Fruit fly (Drosophila melanogaster) whole organism, embryonic: ENCODE data around the gene Cyp9f2.

Experiments used
- B-H2 ChIP-seq: fragments of 200-800 bp; sonication (Bioruptor generic); optimal IDR thresholded peaks from 2 replicates; lab custom pipeline; 2018; ENCODE audit warnings: missing biosample characterization, mild to moderate bottlenecking, missing genetic modification characterization
- Bgb ChIP-seq: fragments of 200-800 bp; sonication (Bioruptor generic); IDR thresholded peaks from 2 replicates; pipeline ENCODE4 v1.3.6; 2022; ENCODE audit warnings: missing biosample characterization, missing genetic modification characterization; ENCODE audit not compliant: partially characterized antibody
- CG10209 ChIP-seq: fragments of 200-800 bp; sonication (Bioruptor generic); optimal IDR thresholded peaks from 3 replicates; lab custom pipeline; 2017; ENCODE audit warnings: missing biosample characterization, mild to moderate bottlenecking, missing genetic modification characterization, missing genetic modification reagents
- CG10274 ChIP-seq: fragments of 200-800 bp; sonication (Bioruptor generic); optimal IDR thresholded peaks from 3 replicates; lab custom pipeline; 2017; ENCODE audit warnings: missing biosample characterization, mild to moderate bottlenecking, missing genetic modification characterization
- CG12942 ChIP-seq: fragments of 200-800 bp; sonication (Bioruptor generic); optimal IDR thresholded peaks from 3 replicates; lab custom pipeline; 2016; ENCODE audit warnings: missing biosample characterization, missing genetic modification characterization
- CG13624 ChIP-seq: fragments of 200-800 bp; sonication (Bioruptor generic); optimal IDR thresholded peaks from 2 replicates; lab custom pipeline; 2016; ENCODE audit warnings: missing biosample characterization, missing genetic modification characterization
- CG13775 ChIP-seq: fragments of 200-800 bp; sonication (Bioruptor generic); optimal IDR thresholded peaks from 3 replicates; lab custom pipeline; 2017; ENCODE audit warnings: missing biosample characterization, mild to moderate bottlenecking, missing genetic modification characterization
- CG13894 ChIP-seq: fragments of 200-800 bp; sonication (Bioruptor generic); optimal IDR thresholded peaks from 3 replicates; lab custom pipeline; 2018; ENCODE audit warnings: missing biosample characterization, mild to moderate bottlenecking, missing genetic modification characterization, moderate library complexity
- CG1603 ChIP-seq: fragments of 200-800 bp; sonication (Bioruptor generic); optimal IDR thresholded peaks from 2 replicates; lab custom pipeline; 2019; ENCODE audit warnings: missing biosample characterization, mild to moderate bottlenecking, missing genetic modification characterization, moderate library complexity
- CG17186 ChIP-seq: fragments of 200-800 bp; sonication (Bioruptor generic); optimal IDR thresholded peaks from 3 replicates; lab custom pipeline; 2017; ENCODE audit warnings: missing biosample characterization, missing genetic modification reagents, missing genetic modification characterization
- CG18599 ChIP-seq: fragments of 200-800 bp; sonication (Bioruptor generic); optimal IDR thresholded peaks from 3 replicates; lab custom pipeline; 2017; ENCODE audit warnings: missing biosample characterization, missing genetic modification characterization, mild to moderate bottlenecking, moderate library complexity, missing genetic modification reagents
- CG31365 ChIP-seq: fragments of 200-800 bp; sonication (Bioruptor generic); optimal IDR thresholded peaks from 2 replicates; lab custom pipeline; 2018; ENCODE audit warnings: missing biosample characterization, mild to moderate bottlenecking, missing genetic modification characterization
- CG31441 ChIP-seq: fragments of 200-800 bp; sonication (Bioruptor generic); IDR thresholded peaks from 2 replicates; pipeline ENCODE4 v1.3.6; 2022; ENCODE audit warnings: missing biosample characterization, missing genetic modification characterization
- CG33213 ChIP-seq: fragments of 200-800 bp; sonication (Bioruptor generic); optimal IDR thresholded peaks from 3 replicates; lab custom pipeline; 2016; ENCODE audit warnings: missing biosample characterization, missing genetic modification characterization
- CG34376 ChIP-seq: fragments of 200-800 bp; sonication (Bioruptor generic); optimal IDR thresholded peaks from 2 replicates; lab custom pipeline; 2018; ENCODE audit warnings: missing biosample characterization, mild to moderate bottlenecking, missing genetic modification characterization
- CG4854 ChIP-seq: fragments of 200-800 bp; sonication (Bioruptor generic); optimal IDR thresholded peaks from 2 replicates; lab custom pipeline; 2016; ENCODE audit warnings: missing biosample characterization, missing genetic modification characterization, inconsistent platforms
- CG7745 ChIP-seq: fragments of 200-800 bp; sonication (Bioruptor generic); optimal IDR thresholded peaks from 2 replicates; lab custom pipeline; 2018; ENCODE audit warnings: missing biosample characterization, mild to moderate bottlenecking, missing genetic modification characterization, moderate library complexity
- CG7987 ChIP-seq: fragments of 200-800 bp; sonication (Bioruptor generic); optimal IDR thresholded peaks from 2 replicates; lab custom pipeline; 2018; ENCODE audit warnings: missing biosample characterization, mild to moderate bottlenecking, missing genetic modification characterization, moderate library complexity
- CG8478 ChIP-seq: fragments of >200 bp; optimal IDR thresholded peaks from 2 replicates; lab custom pipeline; 2018
- Ets65A ChIP-seq: fragments of 200-800 bp; sonication (Bioruptor generic); peaks from one replicate; lab custom pipeline; 2016; ENCODE audit warnings: missing biosample characterization, missing genetic modification characterization
- Hr78 ChIP-seq, 2 experiments: fragments of 200-800 bp in 1 of 2; fragments of >200 bp in 1 of 2; sonication (Bioruptor generic) in 1 of 2; optimal IDR thresholded peaks; 2 replicates each; lab custom pipeline; 2017 to 2019; ENCODE audit warnings: missing biosample characterization in 2 of 2, missing genetic modification characterization in 2 of 2, mild to moderate bottlenecking in 1 of 2, moderate library complexity in 1 of 2
- Nf-YA ChIP-seq: fragments of 200-800 bp; sonication (Bioruptor generic); IDR thresholded peaks from 2 replicates; pipeline ENCODE4 v1.3.6; 2022; ENCODE audit warnings: missing biosample characterization, missing genetic modification characterization
- NfI ChIP-seq: fragments of 200-800 bp; sonication (Bioruptor generic); optimal IDR thresholded peaks from 3 replicates; lab custom pipeline; 2018; ENCODE audit warnings: missing biosample characterization, mild to moderate bottlenecking, missing genetic modification characterization, moderate library complexity
- ara ChIP-seq: fragments of 200-800 bp; sonication (Bioruptor generic); IDR thresholded peaks from 2 replicates; pipeline ENCODE4 v1.3.6; 2022; ENCODE audit warnings: missing biosample characterization, missing genetic modification characterization
- bbx ChIP-seq: fragments of 200-800 bp; sonication (Bioruptor generic); IDR thresholded peaks from 2 replicates; pipeline ENCODE4 v1.3.6; 2022; ENCODE audit warnings: missing biosample characterization, missing genetic modification characterization; ENCODE audit not compliant: partially characterized antibody
- chinmo ChIP-seq: fragments of 200-800 bp; sonication (Bioruptor generic); IDR thresholded peaks from 4 replicates; pipeline ENCODE4 v1.3.6; 2022; ENCODE audit warnings: missing biosample characterization, missing genetic modification characterization; ENCODE audit not compliant: partially characterized antibody
- exex ChIP-seq: fragments of 200-800 bp; sonication (Bioruptor generic); optimal IDR thresholded peaks from 4 replicates; lab custom pipeline; 2018; ENCODE audit warnings: missing biosample characterization, mild to moderate bottlenecking, missing genetic modification characterization, moderate library complexity
- fd3F ChIP-seq: fragments of 200-800 bp; sonication (Bioruptor generic); optimal IDR thresholded peaks from 2 replicates; lab custom pipeline; 2018; ENCODE audit warnings: missing biosample characterization, mild to moderate bottlenecking, missing genetic modification characterization, moderate library complexity
- fd96Cb ChIP-seq: fragments of 200-800 bp; sonication (Bioruptor generic); optimal IDR thresholded peaks from 2 replicates; lab custom pipeline; 2018; ENCODE audit warnings: missing biosample characterization, mild to moderate bottlenecking, missing genetic modification characterization, moderate library complexity
- fru ChIP-seq: fragments of >200 bp; optimal IDR thresholded peaks from 2 replicates; lab custom pipeline; 2017
- ftz-f1 ChIP-seq: fragments of 200-800 bp; sonication (Bioruptor generic); optimal IDR thresholded peaks from 2 replicates; lab custom pipeline; 2016; ENCODE audit warnings: missing biosample characterization, missing genetic modification characterization
- grn ChIP-seq: fragments of 200-800 bp; sonication (Bioruptor generic); optimal IDR thresholded peaks from 3 replicates; lab custom pipeline; 2017; ENCODE audit warnings: missing biosample characterization, missing genetic modification characterization
- lbe ChIP-seq: fragments of 200-800 bp; sonication (Bioruptor generic); optimal IDR thresholded peaks from 2 replicates; lab custom pipeline; 2016; ENCODE audit warnings: missing biosample characterization, mild to moderate bottlenecking, missing genetic modification characterization
- mirr ChIP-seq: fragments of 200-800 bp; sonication (Bioruptor generic); optimal IDR thresholded peaks from 3 replicates; lab custom pipeline; 2018; ENCODE audit warnings: missing biosample characterization, mild to moderate bottlenecking, missing genetic modification characterization
- onecut ChIP-seq: fragments of 200-800 bp; sonication (Bioruptor generic); IDR thresholded peaks from 2 replicates; pipeline ENCODE4 v1.3.6; 2022; ENCODE audit warnings: missing biosample characterization, missing genetic modification characterization
- pum ChIP-seq: fragments of 200-800 bp; sonication (Bioruptor generic); optimal IDR thresholded peaks from 2 replicates; lab custom pipeline; 2016; ENCODE audit warnings: missing biosample characterization, missing genetic modification characterization
- seq ChIP-seq: fragments of 200-800 bp; sonication (Bioruptor generic); IDR thresholded peaks from 2 replicates; pipeline ENCODE4 v1.3.6; 2022; ENCODE audit warnings: missing biosample characterization, missing genetic modification characterization
- sim ChIP-seq: fragments of 200-800 bp; sonication (Bioruptor generic); IDR thresholded peaks from 2 replicates; pipeline ENCODE4 v1.3.6; 2022; ENCODE audit warnings: missing biosample characterization, missing genetic modification characterization
- sr ChIP-seq: fragments of 200-800 bp; sonication (Bioruptor generic); IDR thresholded peaks from 3 replicates; pipeline ENCODE4 v1.3.6; 2022; ENCODE audit warnings: missing biosample characterization, missing genetic modification characterization
- sug ChIP-seq: fragments of 200-800 bp; optimal IDR thresholded peaks from 2 replicates; lab custom pipeline; 2019; ENCODE audit warnings: missing biosample characterization, mild to moderate bottlenecking, missing genetic modification characterization, moderate library complexity
- tna ChIP-seq: fragments of 200-800 bp; sonication (Bioruptor generic); IDR thresholded peaks from 2 replicates; pipeline ENCODE4 v1.3.6; 2022; ENCODE audit warnings: missing biosample characterization, missing genetic modification characterization; ENCODE audit not compliant: partially characterized antibody
- toy ChIP-seq: fragments of 200-800 bp; sonication (Bioruptor generic); IDR thresholded peaks from 2 replicates; pipeline ENCODE4 v1.3.6; 2022; ENCODE audit warnings: missing biosample characterization, missing genetic modification characterization
- unc-4 ChIP-seq: fragments of 200-800 bp; sonication (Bioruptor generic); IDR thresholded peaks from 2 replicates; pipeline ENCODE4 v1.3.6; 2022; ENCODE audit warnings: missing biosample characterization, missing genetic modification characterization; ENCODE audit not compliant: partially characterized antibody
- zfh1 ChIP-seq: fragments of 200-800 bp; sonication (Bioruptor generic); IDR thresholded peaks from 3 replicates; pipeline ENCODE4 v1.3.6; 2022; ENCODE audit warnings: missing biosample characterization, missing genetic modification characterization

The Cyp9f2 gene

DNA sequence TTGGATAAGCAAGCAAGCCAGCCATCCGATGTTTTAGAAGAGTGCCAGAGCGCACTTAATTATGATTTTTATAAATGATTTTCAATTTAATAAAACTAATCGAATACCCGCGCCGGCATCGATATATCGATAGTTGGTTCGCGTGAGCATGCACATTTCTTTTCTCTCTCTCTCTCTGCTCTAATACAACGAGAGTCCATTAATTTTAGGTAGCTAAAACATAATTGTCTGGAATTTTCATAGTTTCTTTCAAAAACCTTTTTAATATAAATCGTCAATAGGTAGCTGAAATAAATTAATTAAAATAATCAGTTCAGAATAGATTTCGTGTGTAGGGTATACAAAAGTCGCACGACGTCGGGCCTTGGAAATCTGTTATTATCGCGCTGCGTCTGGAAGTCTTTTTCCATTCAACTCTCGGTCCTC, 43.1 kb upstream of the Cyp9f2 start, which contains the start of gene CG18549 (continued):
- TF ChIP-seq seq (GFP tag; lab: Robert Waterston, UW) (peak; percentile 100), CG8478 (no peak), CG31441 (GFP tag; lab: Robert Waterston, UW) (peak; percentile 99), CG10209 (peak; percentile 100), CG10274 (GFP tag; lab: Kevin White, UChicago) (peak; percentile 98), CG33213 (GFP tag; lab: Kevin White, UChicago) (peak; percentile 99), ara (GFP tag; lab: Robert Waterston, UW) (peak; percentile 100), pum (GFP tag; lab: Kevin White, UChicago) (peak; percentile 99), mirr (peak; percentile 99), CG17186 (peak; percentile 96), lbe (GFP tag; lab: Kevin White, UChicago) (peak; percentile 99), fru (lab: Kevin White, UChicago) (no peak)
- TF ChIP-seq, all 482 proteins: peak for 464

DNA sequence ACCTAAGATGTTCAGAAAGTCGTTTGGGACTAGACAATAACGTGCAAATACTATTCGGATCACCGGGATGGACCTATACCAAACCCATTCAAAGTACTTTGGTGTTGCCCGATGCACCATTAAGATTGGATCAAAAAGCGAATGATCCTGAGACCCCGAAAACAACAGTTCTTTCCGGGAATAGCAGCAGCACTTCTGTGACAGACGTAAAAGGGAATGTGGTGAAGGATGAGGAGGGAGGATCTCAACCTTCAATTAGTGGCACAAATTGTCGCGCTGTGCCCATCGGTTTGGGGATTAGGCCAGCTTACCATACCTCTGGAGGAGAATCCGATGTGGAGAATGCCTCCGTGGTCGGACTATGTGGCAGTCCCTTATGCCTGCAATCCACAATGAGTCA, 42.5 kb upstream of the Cyp9f2 start:
- TF ChIP-seq tna (GFP tag; lab: Robert Waterston, UW), result no peak
- peak; percentile 92 for TF ChIP-seq Ets65A (GFP tag; lab: Kevin White, UChicago)
- TF ChIP-seq CG13775 (GFP tag; lab: Kevin White, UChicago), result no peak
- no peak for TF ChIP-seq CG18599 (GFP tag; lab: Kevin White, UChicago)
- no peak for TF ChIP-seq chinmo (GFP tag; lab: Robert Waterston, UW)

DNA sequence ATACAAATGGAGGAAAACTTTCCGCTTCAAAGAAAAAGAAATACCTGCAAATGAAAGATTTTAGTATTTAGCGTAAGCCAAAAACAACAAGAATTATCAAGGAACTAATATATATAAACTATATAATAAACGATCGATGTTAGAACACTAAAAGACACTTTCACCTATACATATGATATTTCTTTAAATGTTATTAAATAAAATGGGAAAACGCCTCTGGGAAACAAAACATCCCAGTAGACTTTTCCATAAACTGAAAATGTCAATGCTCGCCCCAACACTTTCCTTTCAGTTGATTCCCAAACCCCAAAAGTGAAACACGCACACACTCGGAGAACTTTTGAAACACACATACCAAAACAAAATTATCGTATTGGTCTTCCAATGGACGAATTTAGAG, 41.5 kb upstream of the Cyp9f2 start, which contains the start of gene vrs:
Gene vrs (plus strand): TSS at position 301 of the 400 bp plus-strand sequence.
- TF ChIP-seq sim (GFP tag; lab: Robert Waterston, UW), result no peak
- TF ChIP-seq CG31365 (tag; lab: Kevin White, UChicago), result no peak

DNA sequence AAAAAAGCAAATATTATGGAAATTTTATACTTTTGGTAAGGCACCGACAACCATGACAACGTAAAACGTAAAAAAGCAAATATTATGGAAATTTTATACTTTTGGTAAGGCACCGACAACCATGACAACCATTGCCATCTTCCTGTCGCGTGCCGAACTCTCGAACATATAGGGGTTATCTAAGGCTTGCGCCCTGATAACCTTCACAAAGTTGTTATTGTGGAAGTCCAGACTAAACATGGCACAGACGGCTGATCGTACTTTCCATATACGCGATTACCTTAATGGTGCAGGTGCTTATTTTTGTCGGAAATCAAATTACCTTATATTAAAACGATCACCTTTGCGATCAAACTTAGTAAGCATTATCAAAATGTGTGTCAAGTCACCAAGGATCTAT, 39.6 kb upstream of the Cyp9f2 start:
- TF ChIP-seq toy (GFP tag; lab: Robert Waterston, UW) (no peak), exex (tag; lab: Kevin White, UChicago) (peak; percentile 12), CG7987 (GFP tag; lab: Kevin White, UChicago) (peak; percentile 29)

DNA sequence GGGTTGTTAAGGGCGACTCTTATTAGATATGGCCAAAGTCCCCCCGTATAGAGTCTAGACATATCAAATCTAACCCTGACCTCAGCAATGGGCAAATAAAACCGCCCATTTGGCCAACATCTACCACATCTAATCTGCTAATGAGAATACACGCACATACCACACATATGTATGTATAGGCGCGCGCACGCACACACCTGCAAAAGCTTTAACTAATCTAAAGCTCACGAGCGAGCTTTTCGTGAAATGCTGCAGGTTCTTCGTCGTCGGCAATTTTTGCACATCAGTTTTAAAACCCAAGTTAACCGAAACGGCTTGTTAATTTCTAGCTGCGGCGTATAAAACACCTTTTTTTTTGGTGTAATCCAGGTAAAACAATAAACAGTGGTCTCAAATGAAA, 37.9 kb upstream of the Cyp9f2 start:
- TF ChIP-seq CG12942 (no peak), CG13624 (GFP tag; lab: Kevin White, UChicago) (no peak), Bgb (GFP tag; lab: Robert Waterston, UW) (peak; percentile 20; the same call in 1 of the 2 replicates), unc-4 (GFP tag; lab: Robert Waterston, UW) (peak; percentile 18; the same call in 1 of the 2 replicates), CG7745 (tag; lab: Kevin White, UChicago) (no peak), zfh1 (GFP tag; lab: Robert Waterston, UW) (no peak), NfI (no peak), bbx (GFP tag; lab: Robert Waterston, UW) (0 out of 2 replicates have a peak, but pooled peaks have one; percentile 6), B-H2 (GFP tag; lab: Kevin White, UChicago) (peak; percentile 49), ftz-f1 (GFP tag; lab: Kevin White, UChicago) (peak; percentile 27), Nf-YA (GFP tag; lab: Robert Waterston, UW) (no peak), fd96Cb (no peak), fd3F (GFP tag; lab: Kevin White, UChicago) (no peak), grn (peak; percentile 55), CG13894 (tag; lab: Kevin White, UChicago) (peak; percentile 30), Hr78 (GFP tag; optimal IDR thresholded peaks at IDR 0.05; lab: Kevin White, UChicago) (peak in 1 of 2 experiments; percentile 12), CG1603 (tag; lab: Kevin White, UChicago) (no peak), onecut (GFP tag; lab: Robert Waterston, UW) (no peak), CG4854 (GFP tag; lab: Kevin White, UChicago) (no peak), sug (tag; lab: Kevin White, UChicago) (peak; percentile 20), lbe (GFP tag; lab: Kevin White, UChicago) (no peak), CG34376 (GFP tag; lab: Kevin White, UChicago) (peak; percentile 63), sr (GFP tag; lab: Robert Waterston, UW) (no peak), chinmo (GFP tag; lab: Robert Waterston, UW) (peak; percentile 89; the same call in 3 of the 4 replicates)
